Fruit fly (Drosophila melanogaster): Measurements from ENCODE around the gene CG43074.

CG43074 gene

DNA sequence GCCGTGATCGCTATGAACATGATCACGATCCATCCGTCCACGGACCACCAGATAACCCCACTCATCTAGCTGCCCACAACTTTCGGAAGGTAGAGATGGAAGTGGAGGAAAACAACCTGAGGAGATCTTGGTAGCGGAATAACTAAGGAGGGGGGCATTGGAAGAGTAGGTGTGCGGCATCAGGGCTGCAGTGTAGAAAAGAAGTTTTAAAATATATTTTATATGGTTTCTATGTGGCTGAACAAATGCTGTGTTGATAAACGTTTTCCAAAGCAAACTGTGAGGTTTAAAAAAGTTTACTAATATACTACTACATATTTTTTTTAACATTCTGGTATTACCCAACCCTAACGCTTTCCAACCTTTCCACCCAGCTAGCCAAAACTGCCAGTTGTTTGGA is 49.6 kb downstream of the CG43074 start (continued):
- TF ChIP-seq CG3838 (GFP tag; optimal IDR thresholded peaks at IDR 0.05) (no peak), ara (GFP tag; IDR thresholded peaks at IDR 0.05) (peak; percentile 63; the same call in 1 of the 2 replicates), CoRest (tag; optimal IDR thresholded peaks at IDR 0.05) (peak; percentile 39), CG3065 (GFP tag; optimal IDR thresholded peaks at IDR 0.05) (no peak), cwo (GFP tag; optimal IDR thresholded peaks at IDR 0.05) (no peak), CG11093 (GFP tag; IDR thresholded peaks at IDR 0.05) (peak; percentile 45; the same call in 1 of the 3 replicates), CG17359 (tag; optimal IDR thresholded peaks at IDR 0.05) (peak; percentile 38), Hr78 (GFP tag; optimal IDR thresholded peaks at IDR 0.05) (peak in 1 of 2 experiments; percentile 8), ci (GFP tag; IDR thresholded peaks at IDR 0.05) (peak; percentile 85), croc (GFP tag; conservative IDR thresholded peaks at IDR 0.05) (peak; percentile 32; the same call in 1 of the 3 replicates), sug (tag; optimal IDR thresholded peaks at IDR 0.05) (no peak), CG3407 (GFP tag; optimal IDR thresholded peaks at IDR 0.05) (peak; percentile 19), CG4854 (GFP tag; optimal IDR thresholded peaks at IDR 0.05) (no peak), sna (GFP tag; IDR thresholded peaks at IDR 0.05; ENCODE audit: partially characterized antibody) (no peak), row (GFP tag; IDR thresholded peaks at IDR 0.05) (peak; percentile 58; the same call in 2 of the 3 replicates), CG11247 (GFP tag; IDR thresholded peaks at IDR 0.05) (peak; percentile 50; the same call in 1 of the 2 replicates), CG12219 (GFP tag; optimal IDR thresholded peaks at IDR 0.05) (peak; percentile 10), CG11504 (tag; optimal IDR thresholded peaks at IDR 0.05) (peak; percentile 64), H15 (GFP tag; IDR thresholded peaks at IDR 0.05) (peak; percentile 44; the same call in 1 of the 3 replicates), unpg (GFP tag; optimal IDR thresholded peaks at IDR 0.05) (peak; percentile 51), gcm (GFP tag; optimal IDR thresholded peaks at IDR 0.05) (peak; percentile 23), lola (GFP tag; optimal IDR thresholded peaks at IDR 0.05) (peak in 1 of 3 experiments; percentile 41), dimm (GFP tag; IDR thresholded peaks at IDR 0.05) (no peak), CG34422 (GFP tag; IDR thresholded peaks at IDR 0.05) (0 out of 3 replicates have a peak, but pooled peaks have one; percentile 24), CG7556 (GFP tag; optimal IDR thresholded peaks at IDR 0.05) (peak; percentile 16), Drgx (GFP tag; IDR thresholded peaks at IDR 0.05) (peak; percentile 46; the same call in 1 of the 2 replicates), Ptx1 (GFP tag; IDR thresholded peaks at IDR 0.05) (peak; percentile 28; the same call in 1 of the 2 replicates), CG2875 (GFP tag; optimal IDR thresholded peaks at IDR 0.05) (peak; percentile 24), stc (GFP tag; IDR thresholded peaks at IDR 0.05) (no peak), CG8089 (GFP tag; optimal IDR thresholded peaks at IDR 0.05) (no peak), az2 (GFP tag; optimal IDR thresholded peaks at IDR 0.05) (peak; percentile 20), Blimp-1 (GFP tag; optimal IDR thresholded peaks at IDR 0.05) (peak; percentile 61), CG16779 (GFP tag; IDR thresholded peaks at IDR 0.05) (no peak), dmrt99B (tag; optimal IDR thresholded peaks at IDR 0.05) (peak; percentile 57), nom (GFP tag; optimal IDR thresholded peaks at IDR 0.05) (no peak), CG17829 (tag; optimal IDR thresholded peaks at IDR 0.05) (peak; percentile 18), CG14710 (tag; optimal IDR thresholded peaks at IDR 0.05) (peak; percentile 25), sob (GFP tag; IDR thresholded peaks at IDR 0.05) (0 out of 2 replicates have a peak, but pooled peaks have one; percentile 36), CG18262 (tag; optimal IDR thresholded peaks at IDR 0.05) (peak; percentile 41), lmd (GFP tag; IDR thresholded peaks at IDR 0.05) (peak; percentile 14; the same call in 1 of the 2 replicates), CG10431 (GFP tag; optimal IDR thresholded peaks at IDR 0.05) (peak; percentile 32), CG12769 (tag; optimal IDR thresholded peaks at IDR 0.05) (peak; percentile 16), CG12391 (tag; optimal IDR thresholded peaks at IDR 0.05) (peak; percentile 24), Hr3 (GFP tag; optimal IDR thresholded peaks at IDR 0.05) (no peak), Ada2b (GFP tag; IDR thresholded peaks at IDR 0.05) (peak; percentile 36; the same call in 1 of the 2 replicates), prd (optimal IDR thresholded peaks at IDR 0.05) (no peak), prd (GFP tag; IDR thresholded peaks at IDR 0.05) (peak; percentile 59), CG7839 (tag; optimal IDR thresholded peaks at IDR 0.05) (peak; percentile 34), scrt (GFP tag; optimal IDR thresholded peaks at IDR 0.05) (no peak)
